Worm (Caenorhabditis elegans) whole organism, L2 larva: ENCODE results near the gene T25C12.3.

Experiments
- C34F6.9 ChIP-seq: fragments of 150-350 bp; optimal IDR thresholded peaks from 2 replicates; lab custom pipeline; 2014; ENCODE audit warnings: missing biosample characterization, missing genetic modification characterization
- F13H6.1 ChIP-seq: sonication (generic microtip); optimal IDR thresholded peaks from 2 replicates; lab custom pipeline; 2016; ENCODE audit warnings: missing genetic modification characterization, missing compliant biosample characterization
- R02D3.7 ChIP-seq: fragments of 150-350 bp; optimal IDR thresholded peaks from 2 replicates; lab custom pipeline; 2014; ENCODE audit warnings: missing biosample characterization, missing genetic modification characterization
- Y55F3AM.14 ChIP-seq: fragments of 200-800 bp; sonication (Bioruptor generic); optimal IDR thresholded peaks from 2 replicates; lab custom pipeline; 2018; ENCODE audit warnings: mild to moderate bottlenecking, missing genetic modification characterization, missing compliant biosample characterization
- alr-1 ChIP-seq: fragments of 150-350 bp; optimal IDR thresholded peaks from 2 replicates; lab custom pipeline; 2014; ENCODE audit warnings: missing biosample characterization, missing genetic modification characterization
- aly-2 ChIP-seq: fragments of 150-350 bp; optimal IDR thresholded peaks from 2 replicates; lab custom pipeline; 2014; ENCODE audit warnings: missing biosample characterization, missing genetic modification characterization
- blmp-1 ChIP-seq: sonication (generic microtip); optimal IDR thresholded peaks from 2 replicates; lab custom pipeline; 2017; ENCODE audit warnings: missing genetic modification characterization, mild to moderate bottlenecking, missing compliant biosample characterization, antibody characterized with exemption, moderate library complexity; ENCODE audit not compliant: insufficient read depth
- ceh-82 ChIP-seq: fragments of 150-350 bp; optimal IDR thresholded peaks from 2 replicates; lab custom pipeline; 2014; ENCODE audit warnings: missing biosample characterization, missing genetic modification characterization
- crh-2 ChIP-seq: sonication (generic microtip); optimal IDR thresholded peaks from 2 replicates; lab custom pipeline; 2017; ENCODE audit warnings: missing biosample characterization, missing genetic modification characterization
- elt-1 ChIP-seq: fragments of 150-350 bp; optimal IDR thresholded peaks from 2 replicates; lab custom pipeline; 2014; ENCODE audit warnings: missing biosample characterization, missing genetic modification characterization
- elt-3 ChIP-seq: sonication (generic microtip); optimal IDR thresholded peaks from 2 replicates; lab custom pipeline; 2017; ENCODE audit warnings: missing biosample characterization, missing genetic modification characterization
- fos-1 ChIP-seq: fragments of 150-350 bp; optimal IDR thresholded peaks from 2 replicates; lab custom pipeline; 2014; ENCODE audit warnings: missing biosample characterization, missing genetic modification characterization
- lin-11 ChIP-seq: fragments of 150-350 bp; sonication (generic microtip); optimal IDR thresholded peaks from 2 replicates; lab custom pipeline; 2014; ENCODE audit warnings: missing biosample characterization, missing genetic modification characterization, inconsistent platforms, mixed read lengths
- lin-13 ChIP-seq: fragments of 150-350 bp; optimal IDR thresholded peaks from 2 replicates; lab custom pipeline; 2014; ENCODE audit warnings: missing biosample characterization, missing genetic modification reagents, missing genetic modification characterization
- lin-39 ChIP-seq: fragments of 150-350 bp; optimal IDR thresholded peaks from 2 replicates; lab custom pipeline; 2014; ENCODE audit warnings: missing biosample characterization, missing genetic modification reagents, missing genetic modification characterization
- lsy-2 ChIP-seq, 2 experiments: fragments of 150-350 bp in 1 of 2; sonication (generic microtip) in 1 of 2; optimal IDR thresholded peaks; 2 replicates each; lab custom pipeline; 2014 to 2017; ENCODE audit warnings: missing biosample characterization in 2 of 2, missing genetic modification characterization in 2 of 2
- mab-5 ChIP-seq: fragments of 150-350 bp; optimal IDR thresholded peaks from 2 replicates; lab custom pipeline; 2014; ENCODE audit warnings: missing biosample characterization, missing genetic modification characterization
- mbf-1 ChIP-seq: sonication (generic microtip); optimal IDR thresholded peaks from 2 replicates; lab custom pipeline; 2017; ENCODE audit warnings: missing biosample characterization, missing genetic modification characterization
- mdl-1 ChIP-seq, 2 experiments: fragments of 150-350 bp in 1 of 2; sonication (generic microtip) in 1 of 2; optimal IDR thresholded peaks; 2 replicates each; lab custom pipeline; 2017; ENCODE audit warnings: missing biosample characterization in 2 of 2, missing genetic modification characterization in 2 of 2
- nhr-129 ChIP-seq: fragments of 150-350 bp; optimal IDR thresholded peaks from 2 replicates; lab custom pipeline; 2014; ENCODE audit warnings: missing biosample characterization, missing genetic modification characterization
- nhr-21 ChIP-seq: fragments of 150-350 bp; optimal IDR thresholded peaks from 2 replicates; lab custom pipeline; 2014; ENCODE audit warnings: missing biosample characterization, missing genetic modification characterization
- nhr-23 ChIP-seq: fragments of 150-350 bp; optimal IDR thresholded peaks from 2 replicates; lab custom pipeline; 2014; ENCODE audit warnings: missing biosample characterization, missing genetic modification reagents, missing genetic modification characterization
- nhr-237 ChIP-seq: fragments of 150-350 bp; optimal IDR thresholded peaks from 2 replicates; lab custom pipeline; 2014; ENCODE audit warnings: missing biosample characterization, missing genetic modification characterization
- nhr-25 ChIP-seq: fragments of 150-350 bp; sonication (generic microtip); optimal IDR thresholded peaks from 3 replicates; lab custom pipeline; 2014; ENCODE audit warnings: missing biosample characterization, missing genetic modification characterization
- nhr-6 ChIP-seq: fragments of 150-350 bp; optimal IDR thresholded peaks from 2 replicates; lab custom pipeline; 2014; ENCODE audit warnings: missing biosample characterization, missing genetic modification characterization
- nhr-77 ChIP-seq: fragments of 150-350 bp; optimal IDR thresholded peaks from 2 replicates; lab custom pipeline; 2014; ENCODE audit warnings: missing biosample characterization, missing genetic modification characterization
- peb-1 ChIP-seq: fragments of 150-350 bp; optimal IDR thresholded peaks from 2 replicates; lab custom pipeline; 2014; ENCODE audit warnings: missing biosample characterization, missing genetic modification characterization
- sem-4 ChIP-seq: fragments of 150-350 bp; optimal IDR thresholded peaks from 2 replicates; lab custom pipeline; 2014; ENCODE audit warnings: missing biosample characterization, missing genetic modification reagents, missing genetic modification characterization
- skn-1 ChIP-seq: sonication (generic microtip); optimal IDR thresholded peaks from 2 replicates; lab custom pipeline; 2017; ENCODE audit warnings: missing biosample characterization, missing genetic modification characterization
- sma-3 ChIP-seq: sonication (generic microtip); optimal IDR thresholded peaks from 2 replicates; lab custom pipeline; 2016; ENCODE audit warnings: missing genetic modification reagents, missing genetic modification characterization, missing compliant biosample characterization
- sma-9 ChIP-seq, 2 experiments: fragments of 150-350 bp in 1 of 2; sonication (generic microtip) in 1 of 2; optimal IDR thresholded peaks; 2 replicates each; lab custom pipeline; 2014 to 2016; ENCODE audit warnings: missing genetic modification characterization in 2 of 2, mild to moderate bottlenecking in 1 of 2, missing biosample characterization in 1 of 2, missing compliant biosample characterization in 1 of 2, missing genetic modification reagents in 1 of 2, moderate library complexity in 1 of 2
- snpc-4 ChIP-seq: fragments of 150-350 bp; optimal IDR thresholded peaks from 2 replicates; lab custom pipeline; 2014; ENCODE audit warnings: missing biosample characterization, missing genetic modification characterization
- unc-39 ChIP-seq: fragments of 150-350 bp; optimal IDR thresholded peaks from 2 replicates; lab custom pipeline; 2014; ENCODE audit warnings: missing biosample characterization, missing genetic modification characterization
- unc-55 ChIP-seq: fragments of 150-350 bp; sonication (generic microtip); optimal IDR thresholded peaks from 3 replicates; lab custom pipeline; 2014; ENCODE audit warnings: missing biosample characterization, missing genetic modification reagents, missing genetic modification characterization
- unc-62 ChIP-seq: fragments of 150-350 bp; optimal IDR thresholded peaks from 2 replicates; lab custom pipeline; 2014; ENCODE audit warnings: missing biosample characterization, missing genetic modification reagents, missing genetic modification characterization
- ztf-11 ChIP-seq: sonication (generic microtip); optimal IDR thresholded peaks from 2 replicates; lab custom pipeline; 2017; ENCODE audit warnings: missing biosample characterization, missing genetic modification characterization
- ztf-4 ChIP-seq: fragments of 150-350 bp; optimal IDR thresholded peaks from 2 replicates; lab custom pipeline; 2014; ENCODE audit warnings: missing biosample characterization, missing genetic modification characterization

The T25C12.3 gene

ce11 chrX:11474605-11475385, 25.0 kb downstream of the T25C12.3 start:
- TF ChIP-seq ztf-4 (tag; lab: Kevin White, UChicago) (peak; percentile 40), lin-13 (GFP tag; lab: Kevin White, UChicago) (no peak), mbf-1 (tag; lab: Kevin White, UChicago) (no peak), mdl-1 (tag; optimal IDR thresholded peaks at IDR 0.05; lab: Kevin White, UChicago) (no peak), unc-55 (GFP tag; lab: Kevin White, UChicago) (peak; percentile 1), nhr-6 (no peak), nhr-77 (tag; lab: Kevin White, UChicago) (no peak), R02D3.7 (tag; lab: Kevin White, UChicago) (no peak), sem-4 (peak; percentile 11), sma-9 (GFP tag; optimal IDR thresholded peaks at IDR 0.05; lab: Kevin White, UChicago) (peak; percentile 43), sma-9 (tag; optimal IDR thresholded peaks at IDR 0.05; lab: Kevin White, UChicago) (no peak), mab-5 (peak; percentile 29), lsy-2 (tag; optimal IDR thresholded peaks at IDR 0.05; lab: Kevin White, UChicago) (peak in 1 of 2 experiments; percentile 47), nhr-129 (tag; lab: Kevin White, UChicago) (peak; percentile 47), alr-1 (tag; lab: Kevin White, UChicago) (no peak), unc-39 (no peak), C34F6.9 (tag; lab: Kevin White, UChicago) (peak; percentile 5)

- TF ChIP-seq nhr-6 (no peak), sma-9 (GFP tag; optimal IDR thresholded peaks at IDR 0.05; lab: Kevin White, UChicago) (no peak), sma-9 (tag; optimal IDR thresholded peaks at IDR 0.05; lab: Kevin White, UChicago) (no peak), sma-3 (GFP tag; lab: Kevin White, UChicago) (no peak), mdl-1 (tag; optimal IDR thresholded peaks at IDR 0.05; lab: Kevin White, UChicago) (no peak), unc-39 (no peak), nhr-237 (tag; lab: Kevin White, UChicago) (no peak), F13H6.1 (tag; lab: Kevin White, UChicago) (peak; percentile 56), ceh-82 (tag; lab: Kevin White, UChicago) (no peak), nhr-23 (tag; lab: Kevin White, UChicago) (no peak), lsy-2 (tag; optimal IDR thresholded peaks at IDR 0.05; lab: Kevin White, UChicago) (no peak), aly-2 (tag; lab: Kevin White, UChicago) (no peak), nhr-25 (tag; lab: Kevin White, UChicago) (peak; percentile 77), crh-2 (tag; lab: Kevin White, UChicago) (no peak), elt-3 (tag; lab: Kevin White, UChicago) (no peak), peb-1 (tag; lab: Kevin White, UChicago) (peak; percentile 72), ztf-11 (tag; lab: Kevin White, UChicago) (no peak), unc-62 (GFP tag; lab: Kevin White, UChicago) (no peak), unc-55 (GFP tag; lab: Kevin White, UChicago) (no peak), lin-11 (tag; lab: Kevin White, UChicago) (no peak), elt-1 (tag; lab: Kevin White, UChicago) (peak; percentile 7), nhr-21 (tag; lab: Kevin White, UChicago) (peak; percentile 6), fos-1 (tag; lab: Kevin White, UChicago) (peak; percentile 2), snpc-4 (tag; lab: Kevin White, UChicago) (no peak), Y55F3AM.14 (no peak), mbf-1 (tag; lab: Kevin White, UChicago) (no peak), nhr-77 (tag; lab: Kevin White, UChicago) (no peak), lin-13 (GFP tag; lab: Kevin White, UChicago) (no peak), blmp-1 (tag; lab: Kevin White, UChicago) (peak; percentile 45), sem-4 (no peak), C34F6.9 (tag; lab: Kevin White, UChicago) (no peak), nhr-129 (tag; lab: Kevin White, UChicago) (no peak), skn-1 (no peak), lin-39 (tag; lab: Kevin White, UChicago) (no peak)
These were observed 25.6 kb downstream of the T25C12.3 start for ce11 chrX:11474149-11474585.
